Worm (Caenorhabditis elegans): Measurements from ENCODE around the gene C13F10.8.

ce11 chrV:7198403-7198802, 22.4 kb downstream of the C13F10.8 start:
- TF ChIP-seq zag-1 (tag; optimal IDR thresholded peaks at IDR 0.05), result no peak
- TF ChIP-seq unc-39 (tag; optimal IDR thresholded peaks at IDR 0.05), result no peak
- TF ChIP-seq nhr-11 (tag; optimal IDR thresholded peaks at IDR 0.05), result no peak
- TF ChIP-seq mdl-1 (tag; optimal IDR thresholded peaks at IDR 0.05), result no peak

Measured in whole organism, L3 larva.